Fruit fly (Drosophila melanogaster) whole organism, embryonic: ENCODE measurements around the gene CG15262.

Experiments used
- CG10431 ChIP-seq: fragments of 200-800 bp; sonication (Bioruptor generic); optimal IDR thresholded peaks from 3 replicates; lab custom pipeline; 2018; ENCODE audit warnings: missing biosample characterization, mild to moderate bottlenecking, missing genetic modification characterization
- CG11560 ChIP-seq: fragments of 200-800 bp; sonication (Bioruptor generic); IDR thresholded peaks from 3 replicates; pipeline ENCODE4 v1.3.6; 2022; ENCODE audit warnings: missing biosample characterization, missing genetic modification characterization
- CG12104 ChIP-seq: fragments of 200-800 bp; sonication (Bioruptor generic); optimal IDR thresholded peaks from 3 replicates; lab custom pipeline; 2016; ENCODE audit warnings: missing biosample characterization, missing genetic modification characterization
- CG12236 ChIP-seq: fragments of 200-800 bp; sonication (Bioruptor generic); optimal IDR thresholded peaks from 2 replicates; lab custom pipeline; 2016; ENCODE audit warnings: missing biosample characterization, missing genetic modification characterization
- CG14441 ChIP-seq: fragments of 200-800 bp; sonication (Bioruptor generic); IDR thresholded peaks from 2 replicates; pipeline ENCODE4 v1.3.6; 2022; ENCODE audit warnings: missing biosample characterization, missing genetic modification characterization
- CG1529 ChIP-seq: fragments of 200-800 bp; sonication (Bioruptor generic); optimal IDR thresholded peaks from 3 replicates; lab custom pipeline; 2018; ENCODE audit warnings: missing biosample characterization, missing genetic modification characterization
- CG15479 ChIP-seq: fragments of 200-800 bp; sonication (Bioruptor generic); optimal IDR thresholded peaks from 3 replicates; lab custom pipeline; 2019; ENCODE audit warnings: missing biosample characterization, mild to moderate bottlenecking, missing genetic modification characterization, moderate library complexity
- CG17361 ChIP-seq: fragments of 200-800 bp; sonication (Bioruptor generic); IDR thresholded peaks from 3 replicates; pipeline ENCODE4 v1.3.6; 2022; ENCODE audit warnings: missing biosample characterization, missing genetic modification characterization
- CG3281 ChIP-seq: fragments of 200-800 bp; sonication (Bioruptor generic); optimal IDR thresholded peaks from 3 replicates; lab custom pipeline; 2017; ENCODE audit warnings: missing biosample characterization, mild to moderate bottlenecking, missing genetic modification characterization
- CG4404 ChIP-seq: fragments of 200-800 bp; sonication (Bioruptor generic); IDR thresholded peaks from 2 replicates; pipeline ENCODE4 v1.3.6; 2022; ENCODE audit warnings: missing biosample characterization, missing genetic modification characterization
- CG4707 ChIP-seq: fragments of 200-800 bp; sonication (Bioruptor generic); optimal IDR thresholded peaks from 2 replicates; lab custom pipeline; 2018; ENCODE audit warnings: missing biosample characterization, mild to moderate bottlenecking, missing genetic modification characterization, moderate library complexity
- CG4730 ChIP-seq: fragments of 200-800 bp; sonication (Bioruptor generic); IDR thresholded peaks from 2 replicates; pipeline ENCODE4 v1.3.6; 2022; ENCODE audit warnings: missing biosample characterization, missing genetic modification characterization
- CG4820 ChIP-seq: fragments of 200-800 bp; sonication (Bioruptor generic); optimal IDR thresholded peaks from 3 replicates; lab custom pipeline; 2016; ENCODE audit warnings: missing biosample characterization, missing genetic modification characterization
- CG6272 ChIP-seq: fragments of 200-800 bp; sonication (Bioruptor generic); IDR thresholded peaks from 2 replicates; pipeline ENCODE4 v1.3.6; 2022; ENCODE audit warnings: missing biosample characterization, missing genetic modification characterization
- CG6689 ChIP-seq: fragments of 200-800 bp; sonication (Bioruptor generic); IDR thresholded peaks from 2 replicates; pipeline ENCODE4 v1.3.6; 2022; ENCODE audit warnings: missing biosample characterization, missing genetic modification characterization
- CG9727 ChIP-seq: fragments of 200-800 bp; sonication (Bioruptor generic); optimal IDR thresholded peaks from 3 replicates; lab custom pipeline; 2017; ENCODE audit warnings: missing biosample characterization, mild to moderate bottlenecking, missing genetic modification characterization
- Drgx ChIP-seq: fragments of 200-800 bp; sonication (Bioruptor generic); IDR thresholded peaks from 2 replicates; pipeline ENCODE4 v1.3.6; 2022; ENCODE audit warnings: missing biosample characterization, missing genetic modification characterization
- ERR ChIP-seq: fragments of 200-800 bp; sonication (Bioruptor generic); optimal IDR thresholded peaks from 2 replicates; lab custom pipeline; 2016; ENCODE audit warnings: missing biosample characterization, missing genetic modification characterization
- Elba2 ChIP-seq: fragments of 200-800 bp; sonication (Bioruptor generic); optimal IDR thresholded peaks from 3 replicates; lab custom pipeline; 2016; ENCODE audit warnings: missing biosample characterization, missing genetic modification characterization
- Ets65A ChIP-seq: fragments of 200-800 bp; sonication (Bioruptor generic); peaks from one replicate; lab custom pipeline; 2016; ENCODE audit warnings: missing biosample characterization, missing genetic modification characterization
- Neu2 ChIP-seq: fragments of 200-800 bp; sonication (Bioruptor generic); optimal IDR thresholded peaks from 3 replicates; lab custom pipeline; 2016; ENCODE audit warnings: missing biosample characterization, missing genetic modification characterization, borderline replicate concordance
- Oli ChIP-seq: fragments of 200-800 bp; sonication (Bioruptor generic); optimal IDR thresholded peaks from 2 replicates; lab custom pipeline; 2018; ENCODE audit warnings: missing biosample characterization, mild to moderate bottlenecking, missing genetic modification characterization, moderate library complexity
- Usf ChIP-seq: fragments of 200-800 bp; sonication (Bioruptor generic); optimal IDR thresholded peaks from 2 replicates; lab custom pipeline; 2017; ENCODE audit warnings: missing genotype, missing biosample characterization, missing genetic modification characterization
- ara ChIP-seq: fragments of 200-800 bp; sonication (Bioruptor generic); IDR thresholded peaks from 2 replicates; pipeline ENCODE4 v1.3.6; 2022; ENCODE audit warnings: missing biosample characterization, missing genetic modification characterization
- bsh ChIP-seq, 2 experiments: fragments of 200-800 bp; sonication (Bioruptor generic); optimal IDR thresholded peaks; 2 replicates each; lab custom pipeline; 2017 to 2018; ENCODE audit warnings: mild to moderate bottlenecking in 2 of 2, missing biosample characterization in 2 of 2, missing genetic modification characterization in 2 of 2, moderate library complexity in 1 of 2
- cad ChIP-seq: fragments of >200 bp; optimal IDR thresholded peaks from 2 replicates; lab custom pipeline; 2017; ENCODE audit warnings: missing biosample characterization, missing genetic modification characterization
- da ChIP-seq: fragments of 200-800 bp; sonication (Bioruptor generic); optimal IDR thresholded peaks from 2 replicates; lab custom pipeline; 2016; ENCODE audit warnings: missing biosample characterization, missing genetic modification characterization
- emc ChIP-seq: fragments of 200-800 bp; sonication (Bioruptor generic); optimal IDR thresholded peaks from 2 replicates; lab custom pipeline; 2016; ENCODE audit warnings: missing biosample characterization, missing genetic modification characterization
- fd3F ChIP-seq: fragments of 200-800 bp; sonication (Bioruptor generic); optimal IDR thresholded peaks from 2 replicates; lab custom pipeline; 2018; ENCODE audit warnings: missing biosample characterization, mild to moderate bottlenecking, missing genetic modification characterization, moderate library complexity
- gem ChIP-seq: fragments of 200-800 bp; sonication (Bioruptor generic); optimal IDR thresholded peaks from 2 replicates; lab custom pipeline; 2019; ENCODE audit warnings: missing biosample characterization, mild to moderate bottlenecking, missing genetic modification characterization, moderate library complexity
- kni ChIP-seq: fragments of 200-800 bp; sonication (Bioruptor generic); optimal IDR thresholded peaks from 3 replicates; lab custom pipeline; 2017; ENCODE audit warnings: mild to moderate bottlenecking, missing biosample characterization, missing genetic modification reagents, missing genetic modification characterization
- knrl ChIP-seq: fragments of 200-800 bp; sonication (Bioruptor generic); IDR thresholded peaks from 3 replicates; pipeline ENCODE4 v1.3.6; 2022; ENCODE audit warnings: missing biosample characterization, missing genetic modification characterization; ENCODE audit not compliant: partially characterized antibody
- lmd ChIP-seq: fragments of 200-800 bp; sonication (Bioruptor generic); IDR thresholded peaks from 2 replicates; pipeline ENCODE4 v1.3.6; 2022; ENCODE audit warnings: missing biosample characterization, missing genetic modification characterization
- lola ChIP-seq, 3 experiments: fragments of >200 bp in 2 of 3; fragments of 200-800 bp in 1 of 3; sonication (Bioruptor generic) in 1 of 3; optimal IDR thresholded peaks; 2 replicates each; lab custom pipeline; 2017 to 2019; ENCODE audit warnings: missing biosample characterization in 3 of 3, missing genetic modification characterization in 3 of 3, mild to moderate bottlenecking in 1 of 3, moderate library complexity in 1 of 3
- org-1 ChIP-seq: fragments of 200-800 bp; sonication (Bioruptor generic); optimal IDR thresholded peaks from 2 replicates; lab custom pipeline; 2017; ENCODE audit warnings: missing biosample characterization, missing genetic modification characterization
- phol ChIP-seq: fragments of 200-800 bp; sonication (Bioruptor generic); optimal IDR thresholded peaks from 3 replicates; lab custom pipeline; 2018; ENCODE audit warnings: missing biosample characterization, mild to moderate bottlenecking, missing genetic modification characterization, moderate library complexity
- prd ChIP-seq, 3 experiments: fragments of >200 bp in 2 of 3; fragments of 200-800 bp in 1 of 3; sonication (Bioruptor generic) in 1 of 3; optimal IDR thresholded peaks in 2 of 3; IDR thresholded peaks in 1 of 3; 2 replicates in 2 of 3; 3 replicates in 1 of 3; pipeline versions ENCODE4 v1.3.6 to Lab custom; 2017 to 2022; ENCODE audit warnings: missing biosample characterization in 1 of 3, missing genetic modification characterization in 1 of 3
- repo ChIP-seq: fragments of 200-800 bp; sonication (Bioruptor generic); optimal IDR thresholded peaks from 2 replicates; lab custom pipeline; 2016; ENCODE audit warnings: missing biosample characterization, missing genetic modification characterization
- rib ChIP-seq: fragments of 200-800 bp; sonication (Bioruptor generic); IDR thresholded peaks from 2 replicates; pipeline ENCODE4 v1.3.6; 2022; ENCODE audit warnings: missing biosample characterization, missing genetic modification characterization
- sens-2 ChIP-seq: fragments of 200-800 bp; sonication (Bioruptor generic); IDR thresholded peaks from 2 replicates; pipeline ENCODE4 v1.3.6; 2022; ENCODE audit warnings: missing biosample characterization, missing genetic modification characterization
- sisA ChIP-seq: fragments of 200-800 bp; sonication (Bioruptor generic); IDR thresholded peaks from 2 replicates; pipeline ENCODE4 v1.3.6; 2022; ENCODE audit warnings: missing biosample characterization, missing genetic modification characterization
- tap ChIP-seq: fragments of 200-800 bp; optimal IDR thresholded peaks from 3 replicates; lab custom pipeline; 2019; ENCODE audit warnings: missing biosample characterization, mild to moderate bottlenecking, missing genetic modification characterization, moderate library complexity
- tna ChIP-seq: fragments of 200-800 bp; sonication (Bioruptor generic); IDR thresholded peaks from 2 replicates; pipeline ENCODE4 v1.3.6; 2022; ENCODE audit warnings: missing biosample characterization, missing genetic modification characterization; ENCODE audit not compliant: partially characterized antibody
- vvl ChIP-seq: fragments of 200-800 bp; sonication (Bioruptor generic); IDR thresholded peaks from 2 replicates; pipeline ENCODE4 v1.3.6; 2022; ENCODE audit warnings: missing biosample characterization, missing genetic modification characterization
- zen ChIP-seq: fragments of 200-800 bp; sonication (Bioruptor generic); optimal IDR thresholded peaks from 3 replicates; lab custom pipeline; 2018; ENCODE audit warnings: missing biosample characterization, mild to moderate bottlenecking, missing genetic modification characterization, moderate library complexity

Gene CG15262

DNA sequence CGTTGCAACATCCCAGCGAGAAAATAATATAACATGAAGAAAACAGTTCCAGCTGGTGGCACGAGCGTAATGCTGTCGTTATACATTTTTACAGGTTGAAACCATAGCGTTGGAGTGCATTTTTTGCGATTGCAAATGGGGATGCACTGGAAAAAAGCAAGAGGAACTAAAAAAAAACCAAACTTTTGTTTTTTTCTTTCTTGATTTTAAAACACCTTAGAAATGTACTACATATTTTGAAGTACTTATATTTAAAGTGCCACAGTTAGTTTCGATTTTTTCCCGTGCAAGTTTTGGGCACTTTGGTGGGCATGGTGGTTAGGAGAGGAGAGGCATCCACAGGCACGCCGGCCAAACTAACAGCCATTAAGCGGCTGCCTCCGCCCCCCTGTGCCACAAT is 30.4 kb downstream of the CG15262 start:
- peak; percentile 3 for TF ChIP-seq gem (tag; lab: Kevin White, UChicago)
- no peak for TF ChIP-seq prd (optimal IDR thresholded peaks at IDR 0.05; lab: Kevin White, UChicago)
- peak; percentile 50; the same call in 2 of the 3 replicates for TF ChIP-seq prd (GFP tag; IDR thresholded peaks at IDR 0.05; lab: Robert Waterston, UW)
- TF ChIP-seq Drgx (GFP tag; lab: Robert Waterston, UW), result peak; percentile 48
- peak in 1 of 2 experiments; percentile 4 for TF ChIP-seq bsh (GFP tag; optimal IDR thresholded peaks at IDR 0.05; lab: Kevin White, UChicago)
- TF ChIP-seq sisA, result peak; percentile 21; the same call in 1 of the 2 replicates
- no peak for TF ChIP-seq CG4730 (GFP tag; lab: Robert Waterston, UW)
- TF ChIP-seq lmd, result peak; percentile 5; the same call in 1 of the 2 replicates
- 0 out of 2 replicates have a peak, but pooled peaks have one; percentile 6 for TF ChIP-seq CG6689 (GFP tag; lab: Robert Waterston, UW)
- no peak for TF ChIP-seq CG17361 (GFP tag; lab: Robert Waterston, UW)
- peak; percentile 9 for TF ChIP-seq CG9727 (GFP tag; lab: Kevin White, UChicago)
- TF ChIP-seq, all 482 proteins: peak for 8

DNA sequence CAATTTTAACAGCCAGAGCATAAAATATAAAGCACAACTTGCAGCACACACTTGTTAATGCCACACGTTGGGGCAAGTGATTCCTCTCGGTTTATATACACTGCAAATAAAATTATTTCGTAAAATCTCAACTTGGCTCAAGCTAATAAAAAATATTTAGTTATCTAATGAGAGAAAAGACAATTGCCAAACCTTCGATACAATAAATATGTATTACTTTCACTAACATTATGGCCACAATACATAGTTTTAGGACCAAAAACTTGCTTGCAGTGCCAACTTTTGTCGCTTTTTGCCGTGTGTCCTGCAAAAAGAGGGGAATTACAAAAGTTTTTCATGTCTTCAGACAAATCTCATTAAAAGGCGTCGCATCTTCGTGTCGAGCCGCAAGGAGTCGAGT is 31.8 kb downstream of the CG15262 start:
- TF ChIP-seq CG14441 (GFP tag; lab: Robert Waterston, UW) (no peak), CG11560 (tag; lab: Robert Waterston, UW) (no peak)

DNA sequence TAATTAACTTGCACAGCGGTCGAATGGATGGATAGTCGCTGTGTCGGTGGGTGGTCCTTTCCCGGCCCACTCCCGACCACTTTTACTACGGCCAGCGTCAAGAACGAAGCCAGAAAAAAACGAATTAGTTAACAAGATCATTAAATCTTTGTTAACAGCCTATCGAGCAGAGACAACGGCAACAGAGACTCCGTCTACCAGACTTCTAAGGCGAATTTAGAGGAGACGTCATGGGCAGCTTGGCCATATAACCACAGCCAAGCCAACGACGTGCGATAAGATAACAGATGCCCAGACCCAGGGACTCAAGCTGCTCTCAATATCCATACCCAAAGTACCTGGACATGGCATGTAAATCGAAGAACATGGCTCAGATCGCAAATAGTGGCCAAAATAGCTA is 33.0 kb downstream of the CG15262 start:
- TF ChIP-seq Ets65A (GFP tag; lab: Kevin White, UChicago) (peak; percentile 31), zen (tag; lab: Kevin White, UChicago) (peak; percentile 94), cad (GFP tag; lab: Kevin White, UChicago) (peak; percentile 36), Usf (GFP tag; lab: Kevin White, UChicago) (no peak)

DNA sequence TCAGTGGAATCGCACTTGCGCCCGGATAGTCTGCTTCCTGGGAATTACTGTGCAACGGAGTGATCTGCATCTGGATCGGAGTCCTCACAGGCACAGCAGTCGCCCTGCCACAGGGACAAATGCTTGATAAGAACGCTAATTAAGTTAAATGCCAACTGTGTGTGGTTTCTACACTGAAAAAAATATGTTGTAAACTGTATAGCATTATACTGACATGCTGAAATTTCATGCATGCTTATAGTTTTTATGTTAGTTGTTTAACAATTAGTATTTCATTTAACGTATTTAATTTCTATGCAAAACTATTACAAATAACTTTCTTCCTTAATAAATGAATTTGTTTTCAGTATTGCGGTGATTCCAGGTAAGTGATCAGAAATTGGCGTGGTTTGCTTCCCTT is 33.7 kb downstream of the CG15262 start:
- TF ChIP-seq emc (GFP tag; lab: Kevin White, UChicago) (no peak), CG3281 (no peak), vvl (GFP tag; lab: Robert Waterston, UW) (no peak), knrl (no peak), prd (optimal IDR thresholded peaks at IDR 0.05; lab: Kevin White, UChicago) (no peak), prd (GFP tag; IDR thresholded peaks at IDR 0.05; lab: Robert Waterston, UW) (peak; percentile 76), ERR (GFP tag; lab: Kevin White, UChicago) (no peak), CG12104 (GFP tag; lab: Kevin White, UChicago) (no peak), CG15479 (GFP tag; lab: Kevin White, UChicago) (peak; percentile 72), CG10431 (no peak), Oli (tag; lab: Kevin White, UChicago) (no peak), sens-2 (no peak), CG4820 (GFP tag; lab: Kevin White, UChicago) (no peak), CG4707 (GFP tag; lab: Kevin White, UChicago) (no peak), tap (tag; lab: Kevin White, UChicago) (no peak), phol (tag; lab: Kevin White, UChicago) (peak; percentile 1), CG6272 (no peak), CG1529 (GFP tag; lab: Kevin White, UChicago) (no peak), repo (GFP tag; lab: Kevin White, UChicago) (no peak), CG4404 (0 out of 2 replicates have a peak, but pooled peaks have one; percentile 9), lola (GFP tag; optimal IDR thresholded peaks at IDR 0.05; lab: Kevin White, UChicago) (peak in 1 of 3 experiments; percentile 6), tna (GFP tag; lab: Robert Waterston, UW) (no peak), Neu2 (GFP tag; lab: Kevin White, UChicago) (peak; percentile 13), da (GFP tag; lab: Kevin White, UChicago) (no peak), ara (no peak), kni (no peak), rib (GFP tag; lab: Robert Waterston, UW) (no peak), org-1 (no peak), CG12236 (GFP tag; lab: Kevin White, UChicago) (no peak), Elba2 (peak; percentile 14), fd3F (GFP tag; lab: Kevin White, UChicago) (no peak)
